Worm (Caenorhabditis elegans) whole organism, L4/young adult: ENCODE measurements around the gene T02D1.7.

Source experiments
- W03F9.2 ChIP-seq: fragments of 150-350 bp; optimal IDR thresholded peaks from 2 replicates; lab custom pipeline; 2014; ENCODE audit warnings: missing biosample characterization, missing genetic modification characterization
- dao-5 ChIP-seq: sonication (generic microtip); optimal IDR thresholded peaks from 2 replicates; lab custom pipeline; 2016; ENCODE audit warnings: missing genotype, missing genetic modification characterization, moderate library complexity, missing compliant biosample characterization
- him-1 ChIP-seq: sonication (generic microtip); optimal IDR thresholded peaks from 2 replicates; lab custom pipeline; 2016; ENCODE audit warnings: missing genotype, missing genetic modification reagents, missing genetic modification characterization, missing compliant biosample characterization

T02D1.7 gene

ce11 chrIV:17407025-17407424, at the start of gene T02D1.7:
T02D1.7 (minus strand) TSS chrIV:17407125.
- TF ChIP-seq dao-5 (tag; lab: Kevin White, UChicago) (no peak), him-1 (tag; lab: Kevin White, UChicago) (no peak), W03F9.2 (tag; lab: Kevin White, UChicago) (no peak)

ce11 chrIV:17453996-17454395, 47.1 kb upstream of the T02D1.7 start:
- TF ChIP-seq him-1 (tag; lab: Kevin White, UChicago) (no peak), dao-5 (tag; lab: Kevin White, UChicago) (no peak), W03F9.2 (tag; lab: Kevin White, UChicago) (no peak)

- TF ChIP-seq W03F9.2 (tag; lab: Kevin White, UChicago) (no peak), dao-5 (tag; lab: Kevin White, UChicago) (no peak), him-1 (tag; lab: Kevin White, UChicago) (no peak)
Observed at ce11 chrIV:17453200-17453599, 46.3 kb upstream of the T02D1.7 start.

ce11 chrIV:17450443-17450842, 43.5 kb upstream of the T02D1.7 start, which contains the start of gene F11E6.8:
F11E6.8 (minus strand) TSS chrIV:17450543.
- TF ChIP-seq W03F9.2 (tag; lab: Kevin White, UChicago) (no peak), him-1 (tag; lab: Kevin White, UChicago) (no peak), dao-5 (tag; lab: Kevin White, UChicago) (no peak)

ce11 chrIV:17448319-17448718, 41.4 kb upstream of the T02D1.7 start:
- TF ChIP-seq him-1 (tag; lab: Kevin White, UChicago) (no peak), dao-5 (tag; lab: Kevin White, UChicago) (no peak), W03F9.2 (tag; lab: Kevin White, UChicago) (no peak)

ce11 chrIV:17442503-17442902, 35.6 kb upstream of the T02D1.7 start, which contains the start of gene F11E6.11:
F11E6.11 (plus strand) TSS chrIV:17442827.
- TF ChIP-seq him-1 (tag; lab: Kevin White, UChicago) (no peak), dao-5 (tag; lab: Kevin White, UChicago) (no peak), W03F9.2 (tag; lab: Kevin White, UChicago) (no peak)

ce11 chrIV:17441260-17441659, 34.3 kb upstream of the T02D1.7 start:
- TF ChIP-seq W03F9.2 (tag; lab: Kevin White, UChicago) (no peak), him-1 (tag; lab: Kevin White, UChicago) (no peak)

ce11 chrIV:17440417-17440816, 33.5 kb upstream of the T02D1.7 start, which contains the start of gene F08A7.1:
F08A7.1 (plus strand) TSS chrIV:17440607.
- TF ChIP-seq him-1 (tag; lab: Kevin White, UChicago) (no peak), W03F9.2 (tag; lab: Kevin White, UChicago) (no peak), dao-5 (tag; lab: Kevin White, UChicago) (no peak)

ce11 chrIV:17440001-17440400, 33.1 kb upstream of the T02D1.7 start, which contains the start of gene C06A12.19:
C06A12.19 (minus strand) TSS chrIV:17440101.
- no peak for TF ChIP-seq dao-5 (tag; lab: Kevin White, UChicago)
- TF ChIP-seq him-1 (tag; lab: Kevin White, UChicago), result no peak
- no peak for TF ChIP-seq W03F9.2 (tag; lab: Kevin White, UChicago)

- TF ChIP-seq dao-5 (tag; lab: Kevin White, UChicago), result no peak
- no peak for TF ChIP-seq him-1 (tag; lab: Kevin White, UChicago)
- no peak for TF ChIP-seq W03F9.2 (tag; lab: Kevin White, UChicago)
Observed at ce11 chrIV:17437038-17437437, 30.1 kb upstream of the T02D1.7 start, which contains the start of gene C06A12.8. C06A12.8 (plus strand) TSS chrIV:17437338.

- TF ChIP-seq dao-5 (tag; lab: Kevin White, UChicago) (no peak), him-1 (tag; lab: Kevin White, UChicago) (no peak), W03F9.2 (tag; lab: Kevin White, UChicago) (no peak)
Observed at ce11 chrIV:17436552-17436951, 29.6 kb upstream of the T02D1.7 start, which contains the start of gene gcy-27. gcy-27 (minus strand) TSS chrIV:17436652.

- TF ChIP-seq him-1 (tag; lab: Kevin White, UChicago) (no peak), W03F9.2 (tag; lab: Kevin White, UChicago) (no peak), dao-5 (tag; lab: Kevin White, UChicago) (no peak)
Observed at ce11 chrIV:17435228-17435627, 28.3 kb upstream of the T02D1.7 start.

- TF ChIP-seq him-1 (tag; lab: Kevin White, UChicago) (no peak), dao-5 (tag; lab: Kevin White, UChicago) (no peak), W03F9.2 (tag; lab: Kevin White, UChicago) (no peak)
Observed at ce11 chrIV:17432223-17432826, 25.4 kb upstream of the T02D1.7 start.

- TF ChIP-seq W03F9.2 (tag; lab: Kevin White, UChicago), result no peak
- TF ChIP-seq him-1 (tag; lab: Kevin White, UChicago), result no peak
- no peak for TF ChIP-seq dao-5 (tag; lab: Kevin White, UChicago)
Observed at ce11 chrIV:17431287-17431686, 24.4 kb upstream of the T02D1.7 start, which contains the start of gene lact-6. lact-6 (minus strand) TSS chrIV:17431387.
